Worm (Caenorhabditis elegans) whole organism, L3 larva: ENCODE data around the gene srv-4.

Experiments
- R02D3.7 ChIP-seq: fragments of 150-350 bp; optimal IDR thresholded peaks from 2 replicates; lab custom pipeline; 2014; ENCODE audit warnings: missing biosample characterization, missing genetic modification characterization
- ceh-16 ChIP-seq: sonication (generic microtip); optimal IDR thresholded peaks from 2 replicates; lab custom pipeline; 2017; ENCODE audit warnings: missing biosample characterization, missing genetic modification characterization
- ceh-28 ChIP-seq: fragments of 150-350 bp; optimal IDR thresholded peaks from 2 replicates; lab custom pipeline; 2014; ENCODE audit warnings: missing biosample characterization, missing genetic modification reagents, missing genetic modification characterization
- egl-27 ChIP-seq: sonication (generic microtip); optimal IDR thresholded peaks from 4 replicates; lab custom pipeline; 2017; ENCODE audit warnings: missing biosample characterization, missing genetic modification reagents, missing genetic modification characterization
- fos-1 ChIP-seq: fragments of 150-350 bp; optimal IDR thresholded peaks from 2 replicates; lab custom pipeline; 2014; ENCODE audit warnings: missing biosample characterization, missing genetic modification characterization
- jun-1 ChIP-seq: fragments of 150-350 bp; optimal IDR thresholded peaks from 2 replicates; lab custom pipeline; 2014; ENCODE audit warnings: missing biosample characterization, missing genetic modification reagents, missing genetic modification characterization
- nhr-237 ChIP-seq: fragments of 150-350 bp; optimal IDR thresholded peaks from 2 replicates; lab custom pipeline; 2014; ENCODE audit warnings: missing biosample characterization, missing genetic modification characterization
- nhr-28 ChIP-seq: fragments of 150-350 bp; optimal IDR thresholded peaks from 2 replicates; lab custom pipeline; 2014; ENCODE audit warnings: missing biosample characterization, missing genetic modification characterization
- pha-4 ChIP-seq: fragments of 150-350 bp; optimal IDR thresholded peaks from 2 replicates; lab custom pipeline; 2014; ENCODE audit warnings: missing biosample characterization, missing genetic modification reagents, missing genetic modification characterization
- unc-62 ChIP-seq: fragments of 150-350 bp; sonication (generic microtip); optimal IDR thresholded peaks from 4 replicates; lab custom pipeline; 2014; ENCODE audit warnings: missing biosample characterization, missing genetic modification reagents, missing genetic modification characterization

DNA sequence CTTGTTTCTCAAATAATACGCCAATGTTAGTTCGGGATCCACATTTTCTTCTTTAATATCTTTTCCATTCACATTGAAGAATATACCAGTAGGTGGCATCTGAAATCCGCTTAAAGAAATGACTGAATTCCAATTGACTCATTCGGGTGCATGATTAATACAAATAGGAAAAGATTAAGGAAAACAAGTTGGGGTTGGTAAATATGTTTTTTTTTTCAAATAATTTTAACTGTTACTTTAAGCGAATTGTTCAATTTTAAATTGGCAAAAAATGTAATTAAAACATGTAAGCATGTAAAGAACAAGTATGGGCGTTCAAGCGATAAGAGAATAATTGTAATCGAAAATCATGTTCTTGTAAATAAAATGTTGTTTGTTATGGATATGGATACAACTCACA, 4.2 kb downstream of the srv-4 start, which contains the start of gene F15E6.6:
- TF ChIP-seq nhr-237 (tag; lab: Kevin White, UChicago), result no peak
- no peak for TF ChIP-seq unc-62 (GFP tag; lab: Kevin White, UChicago)
- no peak for TF ChIP-seq pha-4 (tag; lab: Kevin White, UChicago)
- TF ChIP-seq egl-27 (tag; lab: Kevin White, UChicago), result no peak
- no peak for TF ChIP-seq ceh-16 (tag; lab: Kevin White, UChicago)
- no peak for TF ChIP-seq nhr-28 (tag; lab: Kevin White, UChicago)
- TF ChIP-seq ceh-28, result no peak
- TF ChIP-seq R02D3.7 (tag; lab: Kevin White, UChicago), result no peak
- TF ChIP-seq jun-1, result no peak
- TF ChIP-seq fos-1, result no peak
